Fruit fly (Drosophila melanogaster) whole organism, embryonic: Measurements from ENCODE around the gene CG13884.

ENCODE experiments used
- ATbp ChIP-seq: fragments of 200-800 bp; sonication (Bioruptor generic); optimal IDR thresholded peaks from 2 replicates; lab custom pipeline; 2017; ENCODE audit warnings: missing biosample characterization, mild to moderate bottlenecking, missing genetic modification characterization, missing genetic modification reagents
- BEAF-32 ChIP-seq: fragments of 200-800 bp; sonication (Bioruptor generic); optimal IDR thresholded peaks from 3 replicates; lab custom pipeline; 2017; ENCODE audit warnings: missing biosample characterization, missing genetic modification characterization, mild to moderate bottlenecking, moderate library complexity, missing genetic modification reagents
- CG1024 ChIP-seq: fragments of 200-800 bp; sonication (Bioruptor generic); IDR thresholded peaks from 2 replicates; pipeline ENCODE4 v1.3.6; 2022; ENCODE audit warnings: missing biosample characterization, missing genetic modification characterization
- CG11247 ChIP-seq: fragments of 200-800 bp; sonication (Bioruptor generic); IDR thresholded peaks from 2 replicates; pipeline ENCODE4 v1.3.6; 2022; ENCODE audit warnings: missing biosample characterization, missing genetic modification characterization
- CG11723 ChIP-seq: fragments of 200-800 bp; sonication (Bioruptor generic); optimal IDR thresholded peaks from 2 replicates; lab custom pipeline; 2017; ENCODE audit warnings: missing biosample characterization, mild to moderate bottlenecking, missing genetic modification characterization
- CG12071 ChIP-seq: fragments of 200-800 bp; sonication (Bioruptor generic); optimal IDR thresholded peaks from 3 replicates; lab custom pipeline; 2018; ENCODE audit warnings: missing biosample characterization, mild to moderate bottlenecking, missing genetic modification characterization
- CG12219 ChIP-seq: fragments of 200-800 bp; sonication (Bioruptor generic); optimal IDR thresholded peaks from 3 replicates; lab custom pipeline; 2018; ENCODE audit warnings: missing biosample characterization, mild to moderate bottlenecking, missing genetic modification characterization
- CG14965 ChIP-seq: fragments of 200-800 bp; sonication (Bioruptor generic); optimal IDR thresholded peaks from 2 replicates; lab custom pipeline; 2016; ENCODE audit warnings: missing biosample characterization, missing genetic modification characterization, borderline replicate concordance
- CG15514 ChIP-seq: fragments of 200-800 bp; sonication (Bioruptor generic); optimal IDR thresholded peaks from 3 replicates; lab custom pipeline; 2017; ENCODE audit warnings: missing biosample characterization, missing genetic modification characterization, mild to moderate bottlenecking, moderate library complexity, missing genetic modification reagents
- CG4328 ChIP-seq: fragments of 200-800 bp; sonication (Bioruptor generic); optimal IDR thresholded peaks from 3 replicates; lab custom pipeline; 2017; ENCODE audit warnings: missing biosample characterization, missing genetic modification reagents, missing genetic modification characterization
- CG6272 ChIP-seq: fragments of 200-800 bp; sonication (Bioruptor generic); IDR thresholded peaks from 2 replicates; pipeline ENCODE4 v1.3.6; 2022; ENCODE audit warnings: missing biosample characterization, missing genetic modification characterization
- CG7963 ChIP-seq: fragments of 200-800 bp; sonication (Bioruptor generic); IDR thresholded peaks from 3 replicates; pipeline ENCODE4 v1.3.6; 2022; ENCODE audit warnings: missing biosample characterization, missing genetic modification characterization; ENCODE audit not compliant: partially characterized antibody
- CG8388 ChIP-seq: fragments of 200-800 bp; sonication (Bioruptor generic); optimal IDR thresholded peaks from 2 replicates; lab custom pipeline; 2019; ENCODE audit warnings: missing biosample characterization, mild to moderate bottlenecking, missing genetic modification characterization, moderate library complexity
- CG8944 ChIP-seq: fragments of 200-800 bp; sonication (Bioruptor generic); optimal IDR thresholded peaks from 3 replicates; lab custom pipeline; 2016; ENCODE audit warnings: missing biosample characterization, missing genetic modification characterization
- CTCF ChIP-seq: fragments of 200-800 bp; sonication (Bioruptor generic); optimal IDR thresholded peaks from 2 replicates; lab custom pipeline; 2017; ENCODE audit warnings: missing biosample characterization, mild to moderate bottlenecking, missing genetic modification characterization, moderate library complexity
- D ChIP-seq, 2 experiments: fragments of 200-800 bp in 1 of 2; fragments of >200 bp in 1 of 2; sonication (Bioruptor generic) in 1 of 2; optimal IDR thresholded peaks; 2 replicates in 1 of 2; 3 replicates in 1 of 2; lab custom pipeline; 2017; ENCODE audit warnings: mild to moderate bottlenecking in 1 of 2, missing biosample characterization in 1 of 2, missing genetic modification characterization in 1 of 2, missing genetic modification reagents in 1 of 2
- Dp ChIP-seq: fragments of 200-800 bp; sonication (Bioruptor generic); optimal IDR thresholded peaks from 2 replicates; lab custom pipeline; 2018; ENCODE audit warnings: missing biosample characterization, mild to moderate bottlenecking, missing genetic modification characterization, moderate library complexity
- Fer2 ChIP-seq: fragments of 200-800 bp; sonication (Bioruptor generic); optimal IDR thresholded peaks from 2 replicates; lab custom pipeline; 2018; ENCODE audit warnings: missing biosample characterization, mild to moderate bottlenecking, missing genetic modification characterization, moderate library complexity
- GATAe ChIP-seq: fragments of 200-800 bp; sonication (Bioruptor generic); conservative IDR thresholded peaks from 2 replicates; pipeline ENCODE4 v1.3.6; 2022; ENCODE audit warnings: missing biosample characterization, missing genetic modification characterization
- HLH3B ChIP-seq: fragments of 200-800 bp; sonication (Bioruptor generic); IDR thresholded peaks from 2 replicates; pipeline ENCODE4 v1.3.6; 2022; ENCODE audit warnings: missing biosample characterization, missing genetic modification characterization
- Hr39 ChIP-seq: fragments of >200 bp; optimal IDR thresholded peaks from 2 replicates; lab custom pipeline; 2017
- Hr51 ChIP-seq, 2 experiments: fragments of 200-800 bp; sonication (Bioruptor generic); optimal IDR thresholded peaks; 2 replicates in 1 of 2; 3 replicates in 1 of 2; lab custom pipeline; 2016 to 2018; ENCODE audit warnings: missing biosample characterization in 2 of 2, missing genetic modification characterization in 2 of 2, mild to moderate bottlenecking in 1 of 2, moderate library complexity in 1 of 2
- Nf-YC ChIP-seq: fragments of 200-800 bp; optimal IDR thresholded peaks from 3 replicates; lab custom pipeline; 2019; ENCODE audit warnings: missing biosample characterization, mild to moderate bottlenecking, missing genetic modification characterization, moderate library complexity
- Ptx1 ChIP-seq: fragments of 200-800 bp; sonication (Bioruptor generic); IDR thresholded peaks from 2 replicates; pipeline ENCODE4 v1.3.6; 2022; ENCODE audit warnings: missing biosample characterization, missing genetic modification characterization
- Side ChIP-seq: fragments of 200-800 bp; sonication (Bioruptor generic); optimal IDR thresholded peaks from 2 replicates; lab custom pipeline; 2016; ENCODE audit warnings: missing biosample characterization, missing genetic modification characterization
- YL-1 ChIP-seq: fragments of 200-800 bp; sonication (Bioruptor generic); optimal IDR thresholded peaks from 3 replicates; lab custom pipeline; 2017; ENCODE audit warnings: missing biosample characterization, mild to moderate bottlenecking, missing genetic modification characterization
- corto ChIP-seq: fragments of 200-800 bp; sonication (Bioruptor generic); optimal IDR thresholded peaks from 2 replicates; lab custom pipeline; 2016; ENCODE audit warnings: missing biosample characterization, mild to moderate bottlenecking, missing genetic modification characterization, moderate library complexity
- en ChIP-seq: fragments of 200-800 bp; sonication (Bioruptor generic); optimal IDR thresholded peaks from 2 replicates; lab custom pipeline; 2016; ENCODE audit warnings: missing biosample characterization, missing genetic modification characterization
- esg ChIP-seq: fragments of 200-800 bp; sonication (Bioruptor generic); conservative IDR thresholded peaks from 2 replicates; pipeline ENCODE4 v1.3.6; 2022; ENCODE audit warnings: missing biosample characterization, missing genetic modification characterization
- gcm2 ChIP-seq: fragments of 200-800 bp; sonication (Bioruptor generic); optimal IDR thresholded peaks from 2 replicates; lab custom pipeline; 2016; ENCODE audit warnings: missing biosample characterization, missing genetic modification characterization
- h ChIP-seq: fragments of >200 bp; optimal IDR thresholded peaks from 2 replicates; lab custom pipeline; 2017
- inv ChIP-seq: fragments of 200-800 bp; sonication (Bioruptor generic); IDR thresholded peaks from 2 replicates; pipeline ENCODE4 v1.3.6; 2022; ENCODE audit warnings: missing biosample characterization, missing genetic modification characterization; ENCODE audit not compliant: partially characterized antibody
- kni ChIP-seq: fragments of 200-800 bp; sonication (Bioruptor generic); optimal IDR thresholded peaks from 3 replicates; lab custom pipeline; 2017; ENCODE audit warnings: mild to moderate bottlenecking, missing biosample characterization, missing genetic modification reagents, missing genetic modification characterization
- lmd ChIP-seq: fragments of 200-800 bp; sonication (Bioruptor generic); IDR thresholded peaks from 2 replicates; pipeline ENCODE4 v1.3.6; 2022; ENCODE audit warnings: missing biosample characterization, missing genetic modification characterization
- lov ChIP-seq, 2 experiments: fragments of 200-800 bp in 1 of 2; fragments of >200 bp in 1 of 2; sonication (Bioruptor generic) in 1 of 2; IDR thresholded peaks in 1 of 2; optimal IDR thresholded peaks in 1 of 2; 2 replicates in 1 of 2; 3 replicates in 1 of 2; pipeline versions ENCODE4 v1.3.6 to Lab custom; 2017 to 2022; ENCODE audit warnings: missing biosample characterization in 1 of 2, missing genetic modification characterization in 1 of 2
- oc ChIP-seq: fragments of 200-800 bp; sonication (Bioruptor generic); optimal IDR thresholded peaks from 2 replicates; lab custom pipeline; 2018; ENCODE audit warnings: missing biosample characterization, mild to moderate bottlenecking, missing genetic modification characterization, moderate library complexity
- odd ChIP-seq: fragments of 200-800 bp; sonication (Bioruptor generic); optimal IDR thresholded peaks from 2 replicates; lab custom pipeline; 2017; ENCODE audit warnings: missing biosample characterization, mild to moderate bottlenecking, missing genetic modification characterization
- sc ChIP-seq, 3 experiments: fragments of >200 bp in 2 of 3; fragments of 200-800 bp in 1 of 3; sonication (Bioruptor generic) in 1 of 3; optimal IDR thresholded peaks; 2 replicates in 2 of 3; 3 replicates in 1 of 3; lab custom pipeline; 2017; ENCODE audit warnings: mild to moderate bottlenecking in 1 of 3, missing biosample characterization in 1 of 3, missing genetic modification characterization in 1 of 3, missing genetic modification reagents in 1 of 3
- sima ChIP-seq: fragments of 200-800 bp; sonication (Bioruptor generic); optimal IDR thresholded peaks from 2 replicates; lab custom pipeline; 2016; ENCODE audit warnings: missing biosample characterization, missing genetic modification characterization
- slp2 ChIP-seq: fragments of 200-800 bp; sonication (Bioruptor generic); optimal IDR thresholded peaks from 2 replicates; lab custom pipeline; 2016; ENCODE audit warnings: missing biosample characterization, missing genetic modification characterization
- sna ChIP-seq: fragments of 200-800 bp; sonication (Bioruptor generic); IDR thresholded peaks from 2 replicates; pipeline ENCODE4 v1.3.6; 2022; ENCODE audit warnings: missing biosample characterization, missing genetic modification characterization; ENCODE audit not compliant: partially characterized antibody
- sqz ChIP-seq: fragments of 200-800 bp; sonication (Bioruptor generic); optimal IDR thresholded peaks from 3 replicates; lab custom pipeline; 2018; ENCODE audit warnings: missing biosample characterization, mild to moderate bottlenecking, missing genetic modification characterization
- ssp ChIP-seq: fragments of 200-800 bp; sonication (Bioruptor generic); IDR thresholded peaks from 2 replicates; pipeline ENCODE4 v1.3.6; 2022; ENCODE audit warnings: missing biosample characterization, missing genetic modification characterization

The CG13884 gene

dm6 chr3L:378072-378423, 11.8 kb upstream of the CG13884 start (continued):
- TF ChIP-seq Dp (GFP tag; lab: Kevin White, UChicago) (no peak), CG8388 (GFP tag; lab: Kevin White, UChicago) (no peak), sna (GFP tag; lab: Robert Waterston, UW) (0 out of 2 replicates have a peak, but pooled peaks have one; percentile 29), Side (no peak), Hr51 (GFP tag; optimal IDR thresholded peaks at IDR 0.05; lab: Kevin White, UChicago) (no peak), sc (optimal IDR thresholded peaks at IDR 0.05; lab: Kevin White, UChicago) (no peak), sc (GFP tag; optimal IDR thresholded peaks at IDR 0.05; lab: Kevin White, UChicago) (no peak), esg (GFP tag; lab: Robert Waterston, UW) (no peak), CG14965 (GFP tag; lab: Kevin White, UChicago) (no peak), CG4328 (GFP tag; lab: Kevin White, UChicago) (no peak), CG11247 (GFP tag; lab: Robert Waterston, UW) (no peak), CG1024 (GFP tag; lab: Robert Waterston, UW) (no peak), corto (GFP tag; lab: Kevin White, UChicago) (no peak), HLH3B (GFP tag; lab: Robert Waterston, UW) (no peak), h (no peak), D (optimal IDR thresholded peaks at IDR 0.05; lab: Kevin White, UChicago) (peak; percentile 97), D (GFP tag; optimal IDR thresholded peaks at IDR 0.05; lab: Kevin White, UChicago) (no peak), slp2 (GFP tag; lab: Kevin White, UChicago) (no peak), CG12071 (GFP tag; lab: Kevin White, UChicago) (no peak), kni (GFP tag; lab: Kevin White, UChicago) (peak; percentile 82), CG15514 (no peak), CG11723 (GFP tag; lab: Kevin White, UChicago) (no peak), ssp (no peak), BEAF-32 (GFP tag; lab: Kevin White, UChicago) (no peak), CG6272 (peak; percentile 24; the same call in 1 of the 2 replicates), CG12219 (GFP tag; lab: Kevin White, UChicago) (no peak), Nf-YC (tag; lab: Kevin White, UChicago) (peak; percentile 100), YL-1 (GFP tag; lab: Kevin White, UChicago) (no peak), sima (GFP tag; lab: Kevin White, UChicago) (no peak), Ptx1 (no peak), sqz (GFP tag; lab: Kevin White, UChicago) (no peak), Fer2 (no peak), gcm2 (GFP tag; lab: Kevin White, UChicago) (no peak), lmd (GFP tag; lab: Robert Waterston, UW) (no peak), CG8944 (GFP tag; lab: Kevin White, UChicago) (no peak), oc (no peak), lov (optimal IDR thresholded peaks at IDR 0.05; lab: Kevin White, UChicago) (no peak), lov (GFP tag; IDR thresholded peaks at IDR 0.05; lab: Robert Waterston, UW) (no peak), odd (GFP tag; lab: Kevin White, UChicago) (no peak), GATAe (GFP tag; lab: Robert Waterston, UW) (no peak), Hr39 (lab: Kevin White, UChicago) (no peak), CG7963 (GFP tag; lab: Robert Waterston, UW) (no peak), en (GFP tag; lab: Kevin White, UChicago) (no peak), ATbp (GFP tag; lab: Kevin White, UChicago) (no peak), inv (GFP tag; lab: Robert Waterston, UW) (no peak), CTCF (no peak)
